Fruit fly (Drosophila melanogaster) whole organism, pupa: Measurements from ENCODE around the gene CG32988.

Experiments used
- CG10348 ChIP-seq: fragments of 200-800 bp; sonication (Bioruptor generic); IDR thresholded peaks from 2 replicates; pipeline ENCODE4 v1.3.6; 2022; ENCODE audit warnings: missing biosample characterization, missing genetic modification characterization
- CG12605 ChIP-seq: fragments of 200-800 bp; sonication (Bioruptor generic); IDR thresholded peaks from 2 replicates; pipeline ENCODE4 v1.3.6; 2022; ENCODE audit warnings: missing biosample characterization, missing genetic modification characterization
- CG13204 ChIP-seq: fragments of 200-800 bp; sonication (Bioruptor generic); optimal IDR thresholded peaks from 2 replicates; lab custom pipeline; 2018; ENCODE audit warnings: missing biosample characterization, mild to moderate bottlenecking, missing genetic modification characterization, moderate library complexity
- CG14655 ChIP-seq: fragments of 200-800 bp; sonication (Bioruptor generic); optimal IDR thresholded peaks from 3 replicates; lab custom pipeline; 2017; ENCODE audit warnings: mild to moderate bottlenecking, missing biosample characterization, missing genetic modification reagents, missing genetic modification characterization
- CG15710 ChIP-seq: fragments of 200-800 bp; sonication (Bioruptor generic); optimal IDR thresholded peaks from 2 replicates; lab custom pipeline; 2018; ENCODE audit warnings: missing biosample characterization, mild to moderate bottlenecking, missing genetic modification characterization, moderate library complexity
- CG17806 ChIP-seq: fragments of 200-800 bp; sonication (Bioruptor generic); optimal IDR thresholded peaks from 2 replicates; lab custom pipeline; 2018; ENCODE audit warnings: missing biosample characterization, mild to moderate bottlenecking, missing genetic modification characterization, moderate library complexity
- CG32121 ChIP-seq: fragments of 200-800 bp; sonication (Bioruptor generic); IDR thresholded peaks from 2 replicates; pipeline ENCODE4 v1.3.6; 2022; ENCODE audit warnings: missing biosample characterization, missing genetic modification characterization
- CG34367 ChIP-seq: fragments of 200-800 bp; sonication (Bioruptor generic); optimal IDR thresholded peaks from 2 replicates; lab custom pipeline; 2018; ENCODE audit warnings: missing biosample characterization, mild to moderate bottlenecking, missing genetic modification characterization
- CG4496 ChIP-seq: fragments of 200-800 bp; sonication (Bioruptor generic); IDR thresholded peaks from 3 replicates; pipeline ENCODE4 v1.3.6; 2022; ENCODE audit warnings: missing biosample characterization, missing genetic modification characterization
- CG8159 ChIP-seq: fragments of 200-800 bp; sonication (Bioruptor generic); optimal IDR thresholded peaks from 3 replicates; lab custom pipeline; 2018; ENCODE audit warnings: missing biosample characterization, mild to moderate bottlenecking, missing genetic modification characterization, moderate library complexity
- CG8301 ChIP-seq: fragments of 200-800 bp; sonication (Bioruptor generic); optimal IDR thresholded peaks from 2 replicates; lab custom pipeline; 2018; ENCODE audit warnings: missing biosample characterization, mild to moderate bottlenecking, missing genetic modification characterization
- CG9948 ChIP-seq: fragments of 200-800 bp; sonication (Bioruptor generic); optimal IDR thresholded peaks from 2 replicates; lab custom pipeline; 2018; ENCODE audit warnings: missing biosample characterization, mild to moderate bottlenecking, missing genetic modification characterization, moderate library complexity
- D1 ChIP-seq: fragments of 200-800 bp; sonication (Bioruptor generic); optimal IDR thresholded peaks from 2 replicates; lab custom pipeline; 2018; ENCODE audit warnings: missing biosample characterization, mild to moderate bottlenecking, missing genetic modification characterization, moderate library complexity
- EcR ChIP-seq: fragments of 200-800 bp; sonication (Bioruptor generic); optimal IDR thresholded peaks from 3 replicates; lab custom pipeline; 2019; ENCODE audit warnings: missing biosample characterization, missing genetic modification characterization, mild to moderate bottlenecking, moderate library complexity, missing genetic modification reagents
- Ets98B ChIP-seq: fragments of 200-800 bp; sonication (Bioruptor generic); IDR thresholded peaks from 2 replicates; pipeline ENCODE4 v1.3.6; 2022; ENCODE audit warnings: missing biosample characterization, missing genetic modification characterization
- Pif1A ChIP-seq: fragments of 200-800 bp; sonication (Bioruptor generic); optimal IDR thresholded peaks from 3 replicates; lab custom pipeline; 2016; ENCODE audit warnings: missing biosample characterization, missing genetic modification characterization
- Pif1B ChIP-seq: fragments of 200-800 bp; sonication (Bioruptor generic); optimal IDR thresholded peaks from 3 replicates; lab custom pipeline; 2016; ENCODE audit warnings: missing biosample characterization, missing genetic modification characterization
- Snoo ChIP-seq: fragments of 200-800 bp; sonication (Bioruptor generic); optimal IDR thresholded peaks from 3 replicates; lab custom pipeline; 2017; ENCODE audit warnings: missing biosample characterization, mild to moderate bottlenecking, missing genetic modification characterization, inconsistent platforms
- fd96Ca ChIP-seq: fragments of 200-800 bp; sonication (Bioruptor generic); IDR thresholded peaks from 3 replicates; pipeline ENCODE4 v1.3.6; 2022; ENCODE audit warnings: missing biosample characterization, missing genetic modification characterization
- gl ChIP-seq: fragments of 200-800 bp; sonication (Bioruptor generic); optimal IDR thresholded peaks from 2 replicates; lab custom pipeline; 2018; ENCODE audit warnings: missing biosample characterization, mild to moderate bottlenecking, missing genetic modification characterization
- rn ChIP-seq: fragments of 200-800 bp; sonication (Bioruptor generic); IDR thresholded peaks from 2 replicates; pipeline ENCODE4 v1.3.6; 2022; ENCODE audit warnings: missing biosample characterization, missing genetic modification characterization

Gene CG32988

DNA sequence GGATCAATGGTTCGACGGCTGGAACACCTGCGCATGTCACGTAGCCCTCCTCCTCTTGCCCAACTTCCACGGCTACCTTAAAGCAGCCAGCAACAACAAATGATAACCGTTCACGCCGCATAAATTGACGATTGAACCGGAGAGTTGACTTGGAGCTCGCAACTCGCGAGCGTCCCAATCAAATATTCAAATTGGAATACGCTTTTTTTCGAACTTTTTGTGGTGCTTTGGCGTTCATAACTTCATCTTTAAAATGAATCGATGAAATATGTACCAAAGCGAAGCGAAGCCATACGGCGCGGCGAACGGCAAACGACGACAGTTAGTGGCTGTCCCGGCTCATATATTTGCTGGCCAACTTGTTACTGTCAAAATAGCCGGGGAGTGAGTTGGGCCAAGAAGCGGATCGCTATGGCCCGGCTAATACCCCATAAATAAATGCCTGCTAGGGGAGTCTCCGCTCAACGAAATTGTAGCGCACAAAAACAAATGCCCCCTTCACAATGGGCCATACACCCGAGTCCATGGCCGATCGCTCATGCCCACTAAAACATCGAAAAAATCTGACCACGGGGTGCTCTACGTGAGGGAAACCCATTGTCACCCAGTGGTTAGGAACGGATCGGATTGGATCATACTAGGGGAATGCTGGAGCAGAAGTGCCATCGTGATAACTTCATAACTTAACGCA, 14.7 kb downstream of the CG32988 start:
- TF ChIP-seq CG17806 (tag; lab: Kevin White, UChicago) = no peak
- no peak for TF ChIP-seq CG13204 (GFP tag; lab: Kevin White, UChicago)
- TF ChIP-seq fd96Ca (GFP tag; lab: Robert Waterston, UW) = no peak
- TF ChIP-seq CG4496 (GFP tag; lab: Robert Waterston, UW) = no peak
- no peak for TF ChIP-seq gl
- TF ChIP-seq CG9948 (tag; lab: Kevin White, UChicago) = no peak
- no peak for TF ChIP-seq CG32121 (GFP tag; lab: Robert Waterston, UW)
- TF ChIP-seq Snoo (tag; lab: Kevin White, UChicago) = no peak
- TF ChIP-seq D1 (tag; lab: Kevin White, UChicago) = no peak
- TF ChIP-seq CG8301 = no peak
- TF ChIP-seq rn (GFP tag; lab: Robert Waterston, UW) = no peak
- TF ChIP-seq Pif1B = no peak
- no peak for TF ChIP-seq CG12605 (GFP tag; lab: Robert Waterston, UW)

dm6 chr2L:8881095-8881494, 16.4 kb downstream of the CG32988 start:
- TF ChIP-seq CG10348 (GFP tag; lab: Robert Waterston, UW) = no peak
- no peak for TF ChIP-seq CG4496 (GFP tag; lab: Robert Waterston, UW)
- TF ChIP-seq Snoo (tag; lab: Kevin White, UChicago) = no peak
- TF ChIP-seq CG13204 (GFP tag; lab: Kevin White, UChicago) = no peak
- TF ChIP-seq CG14655 (GFP tag; lab: Kevin White, UChicago) = no peak
- TF ChIP-seq CG12605 (GFP tag; lab: Robert Waterston, UW) = no peak
- no peak for TF ChIP-seq CG32121 (GFP tag; lab: Robert Waterston, UW)
- TF ChIP-seq gl = no peak
- TF ChIP-seq CG34367 (tag; lab: Kevin White, UChicago) = no peak
- TF ChIP-seq fd96Ca (GFP tag; lab: Robert Waterston, UW) = no peak
- no peak for TF ChIP-seq EcR (GFP tag; lab: Kevin White, UChicago)
- no peak for TF ChIP-seq CG8159
- no peak for TF ChIP-seq rn (GFP tag; lab: Robert Waterston, UW)
- no peak for TF ChIP-seq Pif1A (GFP tag; lab: Kevin White, UChicago)
- TF ChIP-seq CG9948 (tag; lab: Kevin White, UChicago) = no peak
- TF ChIP-seq CG8301 = no peak
- no peak for TF ChIP-seq Ets98B
- TF ChIP-seq, all 21 proteins: peak for 0

dm6 chr2L:8884102-8884501, 19.4 kb downstream of the CG32988 start:
- no peak for TF ChIP-seq CG32121 (GFP tag; lab: Robert Waterston, UW)
- TF ChIP-seq CG4496 (GFP tag; lab: Robert Waterston, UW) = no peak
- no peak for TF ChIP-seq fd96Ca (GFP tag; lab: Robert Waterston, UW)
- no peak for TF ChIP-seq CG12605 (GFP tag; lab: Robert Waterston, UW)
- no peak for TF ChIP-seq CG9948 (tag; lab: Kevin White, UChicago)
- TF ChIP-seq gl = no peak
- no peak for TF ChIP-seq CG34367 (tag; lab: Kevin White, UChicago)
- no peak for TF ChIP-seq CG14655 (GFP tag; lab: Kevin White, UChicago)
- no peak for TF ChIP-seq EcR (GFP tag; lab: Kevin White, UChicago)
- no peak for TF ChIP-seq CG17806 (tag; lab: Kevin White, UChicago)
- TF ChIP-seq CG8159 = no peak
- TF ChIP-seq CG13204 (GFP tag; lab: Kevin White, UChicago) = no peak
- TF ChIP-seq Pif1A (GFP tag; lab: Kevin White, UChicago) = no peak
- TF ChIP-seq D1 (tag; lab: Kevin White, UChicago) = no peak

DNA sequence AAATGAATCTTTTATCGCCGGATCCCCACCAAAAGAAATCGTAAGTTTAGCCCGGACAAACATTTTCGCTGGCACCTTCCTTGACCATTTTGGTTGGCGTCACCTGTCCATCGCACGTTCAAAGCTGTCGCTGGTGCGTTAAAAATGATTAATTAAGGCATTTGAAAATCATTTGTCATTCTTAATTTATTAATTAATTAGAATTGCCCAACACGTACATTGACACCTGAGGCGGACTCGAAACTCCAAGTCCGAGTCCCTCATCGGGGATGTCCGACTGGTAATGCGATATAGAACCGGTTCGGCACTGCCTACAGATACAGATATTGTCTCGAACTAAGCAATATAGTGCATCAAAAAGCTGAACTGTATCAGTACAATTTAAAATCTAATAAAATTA, 23.5 kb downstream of the CG32988 start:
- TF ChIP-seq Ets98B = no peak
- TF ChIP-seq CG17806 (tag; lab: Kevin White, UChicago) = no peak
- no peak for TF ChIP-seq CG8301
- no peak for TF ChIP-seq CG32121 (GFP tag; lab: Robert Waterston, UW)
- no peak for TF ChIP-seq EcR (GFP tag; lab: Kevin White, UChicago)
- no peak for TF ChIP-seq D1 (tag; lab: Kevin White, UChicago)
- no peak for TF ChIP-seq Snoo (tag; lab: Kevin White, UChicago)
- TF ChIP-seq CG15710 (tag; lab: Kevin White, UChicago) = no peak
- TF ChIP-seq Pif1A (GFP tag; lab: Kevin White, UChicago) = no peak
- TF ChIP-seq CG34367 (tag; lab: Kevin White, UChicago) = no peak
- no peak for TF ChIP-seq CG12605 (GFP tag; lab: Robert Waterston, UW)
- no peak for TF ChIP-seq rn (GFP tag; lab: Robert Waterston, UW)
- no peak for TF ChIP-seq CG14655 (GFP tag; lab: Kevin White, UChicago)
- no peak for TF ChIP-seq CG8159
- no peak for TF ChIP-seq fd96Ca (GFP tag; lab: Robert Waterston, UW)
- TF ChIP-seq CG4496 (GFP tag; lab: Robert Waterston, UW) = no peak; the same call in 2 of the 3 replicates
- no peak for TF ChIP-seq gl

dm6 chr2L:8888720-8889119, 24.1 kb downstream of the CG32988 start:
- TF ChIP-seq CG17806 (tag; lab: Kevin White, UChicago) (no peak), CG34367 (tag; lab: Kevin White, UChicago) (no peak), CG4496 (GFP tag; lab: Robert Waterston, UW) (no peak), CG9948 (tag; lab: Kevin White, UChicago) (no peak), Ets98B (no peak), CG12605 (GFP tag; lab: Robert Waterston, UW) (no peak), CG14655 (GFP tag; lab: Kevin White, UChicago) (no peak), EcR (GFP tag; lab: Kevin White, UChicago) (no peak), CG10348 (GFP tag; lab: Robert Waterston, UW) (no peak), CG15710 (tag; lab: Kevin White, UChicago) (no peak), CG8301 (no peak), rn (GFP tag; lab: Robert Waterston, UW) (no peak)
